Worm (Caenorhabditis elegans) whole organism, L1 larva: ENCODE data around the gene srh-211.

Source experiments
- Y116A8C.19 ChIP-seq: sonication (generic microtip); optimal IDR thresholded peaks from 2 replicates; lab custom pipeline; 2016; ENCODE audit warnings: missing compliant biosample characterization, missing genetic modification characterization, borderline replicate concordance
- ama-1 ChIP-seq: fragments of 150-350 bp; optimal IDR thresholded peaks from 2 replicates; lab custom pipeline; 2014
- fos-1 ChIP-seq: fragments of 150-350 bp; optimal IDR thresholded peaks from 2 replicates; lab custom pipeline; 2014; ENCODE audit warnings: missing biosample characterization, missing genetic modification characterization
- hlh-4 ChIP-seq: sonication (generic microtip); optimal IDR thresholded peaks from 2 replicates; lab custom pipeline; 2016; ENCODE audit warnings: mild to moderate bottlenecking, missing genetic modification characterization, missing compliant biosample characterization

DNA sequence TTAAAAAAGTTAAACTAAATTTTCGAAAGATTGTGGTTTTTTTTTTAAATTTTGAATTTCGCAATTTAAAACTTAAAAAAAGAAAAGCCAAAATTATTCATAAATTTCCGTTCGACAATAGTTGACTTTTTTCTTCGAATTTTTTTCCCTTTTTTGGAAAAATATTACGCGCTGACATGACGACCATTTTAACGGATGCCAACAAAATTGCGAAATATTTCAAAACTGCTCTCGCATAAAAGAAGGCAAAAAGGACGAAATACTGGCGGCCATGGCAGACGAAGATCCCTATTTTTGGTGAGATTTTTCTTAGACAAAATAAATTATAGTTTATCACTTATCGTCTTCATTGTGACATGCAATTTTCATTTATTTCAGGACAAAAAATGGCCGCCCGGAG, 42.6 kb downstream of the srh-211 start:
- TF ChIP-seq fos-1 (no peak), hlh-4 (tag; lab: Kevin White, UChicago) (no peak), ama-1 (lab: Kevin White, UChicago) (no peak), Y116A8C.19 (tag; lab: Kevin White, UChicago) (no peak)
